Worm (Caenorhabditis elegans): ENCODE results near the gene ins-5.

DNA sequence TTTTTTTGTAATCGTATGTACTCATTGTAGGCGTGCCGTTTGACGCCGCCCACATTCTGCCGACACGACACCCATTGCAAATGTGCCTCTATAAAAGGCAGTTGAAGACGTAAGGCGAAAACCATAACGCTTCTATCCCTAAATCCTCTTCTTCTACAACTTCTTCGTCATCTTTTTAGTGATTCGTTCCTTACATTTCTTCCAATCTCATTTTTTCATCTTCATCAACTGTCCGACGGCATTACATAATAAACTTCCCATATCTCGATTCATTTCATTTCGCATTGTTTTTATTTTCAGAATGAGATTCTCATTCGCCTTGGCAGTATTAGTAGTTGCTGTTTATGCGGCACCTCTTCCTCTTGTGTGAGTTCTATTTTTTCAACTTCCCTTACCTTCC lies 23.0 kb downstream of the ins-5 start, which contains the start of gene ZK84.1:
- no peak for TF ChIP-seq cog-1 (tag; optimal IDR thresholded peaks at IDR 0.05)
- no peak for TF ChIP-seq klf-2 (GFP tag; conservative IDR thresholded peaks at IDR 0.05)
- no peak for TF ChIP-seq tab-1 (GFP tag; IDR thresholded peaks at IDR 0.05)
- no peak for TF ChIP-seq med-1 (GFP tag; optimal IDR thresholded peaks at IDR 0.05; ENCODE audit: insufficient read depth)
- no peak for TF ChIP-seq T22C8.4 (GFP tag; IDR thresholded peaks at IDR 0.05)
- TF ChIP-seq ref-1 (GFP tag; conservative IDR thresholded peaks at IDR 0.05), result no peak
- no peak for TF ChIP-seq flt-1 (GFP tag; IDR thresholded peaks at IDR 0.05)
- TF ChIP-seq ztf-23 (GFP tag; IDR thresholded peaks at IDR 0.05), result no peak
- no peak for TF ChIP-seq ztf-29 (GFP tag; IDR thresholded peaks at IDR 0.05)

Data from whole organism, midembryonic.